Worm (Caenorhabditis elegans): ENCODE measurements around the gene nhr-181.

Gene nhr-181

DNA sequence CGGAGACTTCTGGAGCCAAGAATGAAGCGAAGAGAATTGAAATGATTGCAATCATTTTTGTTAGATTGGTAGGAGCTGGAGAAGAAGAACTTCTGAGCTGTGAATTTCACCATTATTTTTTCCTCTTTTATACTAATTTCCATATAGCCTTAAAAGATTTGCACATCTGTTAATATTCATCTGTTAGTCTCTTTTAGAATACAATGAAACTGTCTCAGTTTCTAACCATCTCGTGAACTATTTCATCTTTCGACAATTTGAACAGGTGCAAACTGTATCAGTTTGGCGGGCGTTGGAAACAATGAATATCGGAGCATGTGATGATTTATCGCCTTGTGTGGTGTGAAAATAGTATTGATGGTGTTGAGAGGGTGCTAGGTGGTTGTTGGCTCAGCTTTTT lies 27.6 kb downstream of the nhr-181 start, which contains the start of gene phat-5:
Gene phat-5 (minus strand): TSS at position 101 of the 400 bp plus-strand sequence.
- TF ChIP-seq bed-1 (GFP tag; IDR thresholded peaks at IDR 0.05) = no peak
- TF ChIP-seq tbx-9 (tag; optimal IDR thresholded peaks at IDR 0.05; ENCODE audit: borderline replicate concordance) = no peak
- no peak for TF ChIP-seq tlf-1 (GFP tag; optimal IDR thresholded peaks at IDR 0.05)
- TF ChIP-seq lsy-27 (tag; optimal IDR thresholded peaks at IDR 0.05; ENCODE audit: borderline replicate concordance, insufficient read depth) = no peak
- TF ChIP-seq B0261.1 (tag; optimal IDR thresholded peaks at IDR 0.05) = no peak
- no peak for TF ChIP-seq lin-26 (GFP tag; IDR thresholded peaks at IDR 0.05)
- no peak for TF ChIP-seq madf-8 (GFP tag; conservative IDR thresholded peaks at IDR 0.05)
- TF ChIP-seq aptf-3 (GFP tag; IDR thresholded peaks at IDR 0.05) = no peak
- TF ChIP-seq ztf-28 (GFP tag; IDR thresholded peaks at IDR 0.05) = no peak
- TF ChIP-seq chd-7 (tag; optimal IDR thresholded peaks at IDR 0.05) = no peak
- TF ChIP-seq attf-6 (GFP tag; IDR thresholded peaks at IDR 0.05) = no peak
- no peak for TF ChIP-seq unc-62 (GFP tag; optimal IDR thresholded peaks at IDR 0.05)
- no peak for TF ChIP-seq hmg-1.2 (GFP tag; IDR thresholded peaks at IDR 0.05)
- no peak for TF ChIP-seq C06A6.2 (GFP tag; conservative IDR thresholded peaks at IDR 0.05)
- TF ChIP-seq hlh-12 (tag; optimal IDR thresholded peaks at IDR 0.05) = no peak
- no peak for TF ChIP-seq egl-44 (GFP tag; IDR thresholded peaks at IDR 0.05)
- no peak for TF ChIP-seq ceh-58 (GFP tag; IDR thresholded peaks at IDR 0.05)
- no peak for TF ChIP-seq xnd-1 (tag; optimal IDR thresholded peaks at IDR 0.05)
- TF ChIP-seq nfya-1 (tag; optimal IDR thresholded peaks at IDR 0.05; ENCODE audit: borderline replicate concordance, insufficient read depth) = no peak
- no peak for TF ChIP-seq zfh-2 (GFP tag; conservative IDR thresholded peaks at IDR 0.05)

DNA sequence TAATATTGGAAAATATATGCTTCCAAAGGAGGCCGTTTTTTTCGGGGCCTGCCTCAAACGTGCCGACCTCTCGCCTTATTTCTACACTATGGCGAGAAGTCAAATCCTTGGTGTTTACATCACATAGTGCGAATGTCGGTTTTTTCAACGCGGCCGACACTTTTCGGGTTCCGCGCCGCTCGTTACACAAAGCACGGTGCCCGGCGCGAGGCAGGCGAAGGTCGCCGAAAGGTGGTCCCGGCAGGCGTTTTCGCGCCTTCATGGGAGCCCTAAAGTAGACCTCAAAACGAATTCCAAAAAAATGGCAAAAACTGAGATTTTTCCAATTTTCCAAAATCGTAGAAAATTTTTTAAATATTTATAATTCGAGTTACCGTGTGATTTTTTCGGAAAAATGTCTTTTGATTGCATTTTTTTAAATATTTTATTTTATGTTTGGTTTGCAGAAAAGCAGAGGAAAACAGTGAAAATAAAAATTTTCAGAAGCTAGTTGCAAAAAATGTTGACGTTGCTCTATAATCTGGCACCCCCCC lies 30.8 kb downstream of the nhr-181 start, which contains the start of gene T05B4.12:
Gene T05B4.12 (minus strand): TSS at position 483 of the 533 bp plus-strand sequence.
- TF ChIP-seq zfh-2 (GFP tag; conservative IDR thresholded peaks at IDR 0.05) (peak; percentile 71), lin-54 (GFP tag; optimal IDR thresholded peaks at IDR 0.05) (no peak)

DNA sequence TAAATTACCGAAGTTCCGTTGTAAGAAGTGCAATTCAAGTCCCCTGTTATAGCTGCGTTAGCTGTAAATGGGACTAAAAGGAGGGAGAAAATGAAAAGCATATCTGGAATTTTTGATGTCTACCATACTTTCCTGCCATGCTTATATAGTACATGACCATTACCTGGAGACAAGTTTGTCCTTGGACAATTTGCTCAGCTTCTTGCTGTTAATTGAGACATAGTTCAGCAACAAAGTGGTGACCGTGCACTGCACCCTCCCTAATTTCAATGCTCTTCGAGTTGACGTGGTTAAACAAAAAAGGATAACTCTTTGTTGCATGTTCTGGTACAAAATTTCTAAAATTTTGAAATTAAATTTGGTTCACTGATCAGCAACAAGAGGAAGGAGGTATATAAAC lies 32.6 kb downstream of the nhr-181 start, which contains the start of gene T05B4.13:
Gene T05B4.13 (minus strand): TSS at position 101 of the 400 bp plus-strand sequence.
- TF ChIP-seq chd-7 (tag; optimal IDR thresholded peaks at IDR 0.05) = no peak
- no peak for TF ChIP-seq tlf-1 (GFP tag; optimal IDR thresholded peaks at IDR 0.05)

DNA sequence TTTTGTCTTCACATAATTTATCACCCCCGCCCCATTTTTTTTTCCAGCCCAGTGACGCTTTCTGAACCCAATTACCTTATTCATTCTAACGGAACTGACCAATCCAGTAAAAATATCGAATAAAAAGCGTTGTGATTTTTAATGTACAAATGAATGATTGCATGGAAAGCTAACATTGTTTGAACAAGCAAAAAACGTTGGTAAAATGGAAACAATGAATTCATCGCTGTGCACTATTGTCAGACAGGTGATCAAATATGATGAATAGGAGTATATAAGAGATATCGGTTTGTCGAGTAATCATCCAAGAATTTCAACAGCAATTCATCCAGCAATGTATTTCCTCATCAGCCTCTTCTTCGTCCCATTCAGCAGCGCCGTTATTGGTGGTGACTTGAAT lies 34.8 kb downstream of the nhr-181 start, which contains the start of gene phat-4:
Gene phat-4 (plus strand): TSS at position 301 of the 400 bp plus-strand sequence.
- TF ChIP-seq lin-40 (tag; optimal IDR thresholded peaks at IDR 0.05) = no peak
- TF ChIP-seq F23B12.7 (tag; optimal IDR thresholded peaks at IDR 0.05; ENCODE audit: insufficient read depth) = no peak
- TF ChIP-seq F55B11.4 (tag; optimal IDR thresholded peaks at IDR 0.05; ENCODE audit: borderline replicate concordance, insufficient read depth) = no peak
- no peak for TF ChIP-seq attf-5 (GFP tag; optimal IDR thresholded peaks at IDR 0.05)
- no peak for TF ChIP-seq let-607 (tag; optimal IDR thresholded peaks at IDR 0.05)
- no peak for TF ChIP-seq him-1 (tag; optimal IDR thresholded peaks at IDR 0.05)
- no peak for TF ChIP-seq Y53F4B.3 (GFP tag; IDR thresholded peaks at IDR 0.05)
- no peak for TF ChIP-seq hrde-1 (tag; optimal IDR thresholded peaks at IDR 0.05; ENCODE audit: borderline replicate concordance)
- TF ChIP-seq efl-1 (GFP tag; optimal IDR thresholded peaks at IDR 0.05) = no peak
- TF ChIP-seq F57A8.1 (GFP tag; optimal IDR thresholded peaks at IDR 0.05) = no peak
- no peak for TF ChIP-seq snpc-1.3 (tag; optimal IDR thresholded peaks at IDR 0.05; ENCODE audit: insufficient read depth)
- no peak for TF ChIP-seq snpc-1.1 (tag; optimal IDR thresholded peaks at IDR 0.05; ENCODE audit: insufficient read depth)
- no peak for TF ChIP-seq F49E8.2 (tag; optimal IDR thresholded peaks at IDR 0.05; ENCODE audit: insufficient read depth)
- no peak for TF ChIP-seq Y79H2A.3 (GFP tag; conservative IDR thresholded peaks at IDR 0.05)
- TF ChIP-seq ZK185.1 (tag; optimal IDR thresholded peaks at IDR 0.05; ENCODE audit: poor library complexity, severe bottlenecking) = no peak
- no peak for TF ChIP-seq K11D2.4 (GFP tag; IDR thresholded peaks at IDR 0.05)
- TF ChIP-seq cebp-1 (GFP tag; IDR thresholded peaks at IDR 0.05) = no peak
- no peak for TF ChIP-seq cebp-1 (tag; optimal IDR thresholded peaks at IDR 0.05)
- TF ChIP-seq bed-1 (GFP tag; IDR thresholded peaks at IDR 0.05) = no peak
- TF ChIP-seq rec-8 (tag; optimal IDR thresholded peaks at IDR 0.05) = no peak

Measured in whole organism, young adult.